Worm (Caenorhabditis elegans): Measurements from ENCODE around the gene C06E1.9.

- TF ChIP-seq egl-27 (tag; optimal IDR thresholded peaks at IDR 0.05) (no peak), lin-39 (tag; optimal IDR thresholded peaks at IDR 0.05) (no peak), ama-1 (optimal IDR thresholded peaks at IDR 0.05) (no peak), sox-4 (tag; optimal IDR thresholded peaks at IDR 0.05) (no peak), fkh-10 (GFP tag; optimal IDR thresholded peaks at IDR 0.05) (no peak)
Observed at ce11 chrIII:8657676-8658366, 48.2 kb upstream of the C06E1.9 start.

Data from whole organism, L1 larva.